Worm (Caenorhabditis elegans): ENCODE data around the gene sup-9.

ce11 chrII:2709942-2710341, 23.1 kb upstream of the sup-9 start, which contains the start of gene T05A8.1:
- no peak for TF ChIP-seq tbx-37 (GFP tag; conservative IDR thresholded peaks at IDR 0.05)
- TF ChIP-seq tra-4 (tag; optimal IDR thresholded peaks at IDR 0.05): no peak
- no peak for TF ChIP-seq ama-1 (optimal IDR thresholded peaks at IDR 0.05)
- no peak for TF ChIP-seq hmbx-1 (tag; optimal IDR thresholded peaks at IDR 0.05)
- no peak for TF ChIP-seq ceh-13 (GFP tag; optimal IDR thresholded peaks at IDR 0.05)
- no peak for TF ChIP-seq scrt-1 (GFP tag; IDR thresholded peaks at IDR 0.05)
- no peak for TF ChIP-seq hmg-4 (GFP tag; optimal IDR thresholded peaks at IDR 0.05)
- TF ChIP-seq flt-1 (GFP tag; IDR thresholded peaks at IDR 0.05): no peak
- no peak for TF ChIP-seq sea-1 (GFP tag; conservative IDR thresholded peaks at IDR 0.05)
- no peak for TF ChIP-seq pes-1 (GFP tag; IDR thresholded peaks at IDR 0.05)
- no peak for TF ChIP-seq ets-7 (tag; optimal IDR thresholded peaks at IDR 0.05)
- no peak for TF ChIP-seq B0310.2 (tag; optimal IDR thresholded peaks at IDR 0.05)
- no peak for TF ChIP-seq F13C5.2 (tag; optimal IDR thresholded peaks at IDR 0.05)
